Fruit fly (Drosophila melanogaster) whole organism, wandering third instar larva: Measurements from ENCODE around the gene CG14551.

Experiments used
- Abd-B ChIP-seq: fragments of >200 bp; optimal IDR thresholded peaks from 2 replicates; lab custom pipeline; 2017; ENCODE audit warnings: missing biosample characterization, missing genetic modification characterization
- CG32264 ChIP-seq: fragments of 200-800 bp; sonication (Bioruptor generic); optimal IDR thresholded peaks from 2 replicates; lab custom pipeline; 2016; ENCODE audit warnings: missing biosample characterization, missing genetic modification characterization
- CG9705 ChIP-seq: fragments of 200-800 bp; sonication (Bioruptor generic); optimal IDR thresholded peaks from 2 replicates; lab custom pipeline; 2018; ENCODE audit warnings: missing biosample characterization, mild to moderate bottlenecking, missing genetic modification characterization
- CrebA ChIP-seq: fragments of 200-800 bp; sonication (Bioruptor generic); optimal IDR thresholded peaks from 2 replicates; lab custom pipeline; 2016; ENCODE audit warnings: missing biosample characterization, mild to moderate bottlenecking, missing genetic modification characterization, borderline replicate concordance
- Dfd ChIP-seq: fragments of >200 bp; optimal IDR thresholded peaks from 2 replicates; lab custom pipeline; 2017; ENCODE audit warnings: missing biosample characterization, missing genetic modification characterization
- Dif ChIP-seq: fragments of 200-275, 200-300 bp; sonication (Bioruptor generic); optimal IDR thresholded peaks from 2 replicates; lab custom pipeline; 2018; ENCODE audit warnings: missing biosample characterization, missing genetic modification characterization; ENCODE audit not compliant: partially characterized antibody
- GATAd ChIP-seq: sonication (Bioruptor generic); optimal IDR thresholded peaks from 2 replicates; lab custom pipeline; 2016; ENCODE audit warnings: missing biosample characterization, missing genetic modification characterization
- HLH106 ChIP-seq: fragments of 200-800 bp; optimal IDR thresholded peaks from 3 replicates; lab custom pipeline; 2019; ENCODE audit warnings: missing biosample characterization, mild to moderate bottlenecking, missing genetic modification characterization, moderate library complexity
- Hnf4 ChIP-seq: fragments of 200-800 bp; sonication (Bioruptor generic); optimal IDR thresholded peaks from 2 replicates; lab custom pipeline; 2016; ENCODE audit warnings: missing biosample characterization, mild to moderate bottlenecking, missing genetic modification characterization
- Hr78 ChIP-seq: fragments of >200 bp; optimal IDR thresholded peaks from 2 replicates; lab custom pipeline; 2017; ENCODE audit warnings: missing biosample characterization, missing genetic modification characterization
- Hr83 ChIP-seq: fragments of 200-300 bp; sonication (Bioruptor generic); optimal IDR thresholded peaks from 2 replicates; lab custom pipeline; 2016; ENCODE audit warnings: missing biosample characterization, mild to moderate bottlenecking, missing genetic modification characterization, moderate library complexity; ENCODE audit not compliant: poor library complexity, severe bottlenecking
- Jra ChIP-seq: sonication (Bioruptor generic); optimal IDR thresholded peaks from 2 replicates; lab custom pipeline; 2016; ENCODE audit warnings: missing biosample characterization, missing genetic modification characterization
- Mio ChIP-seq: sonication (Bioruptor generic); optimal IDR thresholded peaks from 2 replicates; lab custom pipeline; 2016; ENCODE audit warnings: missing biosample characterization, missing genetic modification characterization
- Myc ChIP-seq: fragments of >200 bp; optimal IDR thresholded peaks from 2 replicates; lab custom pipeline; 2017
- N ChIP-seq: fragments of >200 bp; optimal IDR thresholded peaks from 2 replicates; lab custom pipeline; 2018; ENCODE audit warnings: missing biosample characterization, missing external identifiers, missing genetic modification characterization
- OdsH ChIP-seq: fragments of 200-800 bp; sonication (Bioruptor generic); optimal IDR thresholded peaks from 2 replicates; lab custom pipeline; 2016; ENCODE audit warnings: missing biosample characterization, mild to moderate bottlenecking, missing genetic modification characterization
- Rel ChIP-seq, 2 experiments: fragments of 200-800 bp; sonication (Bioruptor generic) in 1 of 2; optimal IDR thresholded peaks; 2 replicates in 1 of 2; 3 replicates in 1 of 2; lab custom pipeline; 2016 to 2019; ENCODE audit warnings: mild to moderate bottlenecking in 2 of 2, missing biosample characterization in 2 of 2, missing genetic modification characterization in 2 of 2, moderate library complexity in 1 of 2
- Sp1 ChIP-seq: fragments of 200-800 bp; sonication (Bioruptor generic); optimal IDR thresholded peaks from 3 replicates; lab custom pipeline; 2019; ENCODE audit warnings: missing biosample characterization, mild to moderate bottlenecking, missing genetic modification characterization, moderate library complexity
- Vsx2 ChIP-seq: fragments of 200-300, 225-300 bp; sonication (Bioruptor generic); optimal IDR thresholded peaks from 2 replicates; lab custom pipeline; 2018; ENCODE audit warnings: missing biosample characterization, missing genetic modification characterization; ENCODE audit not compliant: partially characterized antibody
- br ChIP-seq: fragments of 200-800 bp; sonication (Bioruptor generic); optimal IDR thresholded peaks from 2 replicates; lab custom pipeline; 2016; ENCODE audit warnings: missing biosample characterization, missing genetic modification characterization
- brk ChIP-seq: fragments of 200-800 bp; sonication (Bioruptor generic); optimal IDR thresholded peaks from 2 replicates; lab custom pipeline; 2016; ENCODE audit warnings: missing biosample characterization, mild to moderate bottlenecking, missing genetic modification characterization
- dl ChIP-seq, 2 experiments: fragments of 175-275, 200-275 bp in 1 of 2; fragments of 200-275 bp in 1 of 2; sonication (Bioruptor generic); optimal IDR thresholded peaks; lab custom pipeline; 2018; ENCODE audit warnings: mild to moderate bottlenecking in 2 of 2, missing biosample characterization in 2 of 2, missing genetic modification characterization in 2 of 2, moderate library complexity in 2 of 2; ENCODE audit not compliant: partially characterized antibody in 2 of 2, insufficient read depth in 1 of 2
- dmrt93B ChIP-seq: fragments of 200-800 bp; sonication (Bioruptor generic); optimal IDR thresholded peaks from 2 replicates; lab custom pipeline; 2018; ENCODE audit warnings: missing biosample characterization, mild to moderate bottlenecking, missing genetic modification characterization
- dsf ChIP-seq: sonication (Bioruptor generic); optimal IDR thresholded peaks from 2 replicates; lab custom pipeline; 2016; ENCODE audit warnings: missing biosample characterization, missing genetic modification characterization, borderline replicate concordance
- ey ChIP-seq: fragments of 200-800 bp; sonication (Bioruptor generic); optimal IDR thresholded peaks from 2 replicates; lab custom pipeline; 2016; ENCODE audit warnings: missing biosample characterization, missing genetic modification characterization
- foxo ChIP-seq, 2 experiments: fragments of 200-800 bp; sonication (Bioruptor generic); optimal IDR thresholded peaks; 2 replicates in 1 of 2; 3 replicates in 1 of 2; lab custom pipeline; 2016 to 2017; ENCODE audit warnings: missing biosample characterization in 2 of 2, missing genetic modification characterization in 2 of 2
- fru ChIP-seq: fragments of 200-800 bp; sonication (Bioruptor generic); optimal IDR thresholded peaks from 3 replicates; lab custom pipeline; 2016; ENCODE audit warnings: missing biosample characterization, mild to moderate bottlenecking, missing genetic modification characterization
- h ChIP-seq: fragments of 200-800 bp; sonication (Bioruptor generic); optimal IDR thresholded peaks from 3 replicates; lab custom pipeline; 2016; ENCODE audit warnings: missing biosample characterization, mild to moderate bottlenecking, missing genetic modification characterization
- jim ChIP-seq: fragments of 175-275, 200-325 bp; sonication (Bioruptor generic); optimal IDR thresholded peaks from 2 replicates; lab custom pipeline; 2016; ENCODE audit warnings: missing biosample characterization, mild to moderate bottlenecking, missing genetic modification characterization
- lola ChIP-seq: fragments of >200 bp; optimal IDR thresholded peaks from 2 replicates; lab custom pipeline; 2017; ENCODE audit warnings: missing biosample characterization, missing genetic modification characterization
- pan ChIP-seq: fragments of >200 bp; optimal IDR thresholded peaks from 2 replicates; lab custom pipeline; 2017
- psq ChIP-seq: fragments of 200-800 bp; sonication (Bioruptor generic); optimal IDR thresholded peaks from 3 replicates; lab custom pipeline; 2017; ENCODE audit warnings: missing biosample characterization, mild to moderate bottlenecking, missing genetic modification characterization, moderate library complexity
- rgr ChIP-seq: fragments of 200-800 bp; sonication (Bioruptor generic); optimal IDR thresholded peaks from 3 replicates; lab custom pipeline; 2016; ENCODE audit warnings: missing biosample characterization, mild to moderate bottlenecking, missing genetic modification characterization
- sage ChIP-seq: fragments of 200-800 bp; sonication (Bioruptor generic); optimal IDR thresholded peaks from 2 replicates; lab custom pipeline; 2016; ENCODE audit warnings: missing biosample characterization, mild to moderate bottlenecking, missing genetic modification characterization
- sv ChIP-seq: fragments of 200-800 bp; sonication (Bioruptor generic); optimal IDR thresholded peaks from 3 replicates; lab custom pipeline; 2016; ENCODE audit warnings: missing biosample characterization, missing genetic modification characterization
- tai ChIP-seq: sonication (Bioruptor generic); optimal IDR thresholded peaks from 2 replicates; lab custom pipeline; 2016; ENCODE audit warnings: missing biosample characterization, missing genetic modification characterization
- usp ChIP-seq: fragments of >200 bp; optimal IDR thresholded peaks from 2 replicates; lab custom pipeline; 2017; ENCODE audit warnings: missing biosample characterization, missing genetic modification characterization
- woc ChIP-seq: sonication (Bioruptor generic); optimal IDR thresholded peaks from 2 replicates; lab custom pipeline; 2016; ENCODE audit warnings: missing biosample characterization, mild to moderate bottlenecking, missing genetic modification characterization

Gene CG14551

DNA sequence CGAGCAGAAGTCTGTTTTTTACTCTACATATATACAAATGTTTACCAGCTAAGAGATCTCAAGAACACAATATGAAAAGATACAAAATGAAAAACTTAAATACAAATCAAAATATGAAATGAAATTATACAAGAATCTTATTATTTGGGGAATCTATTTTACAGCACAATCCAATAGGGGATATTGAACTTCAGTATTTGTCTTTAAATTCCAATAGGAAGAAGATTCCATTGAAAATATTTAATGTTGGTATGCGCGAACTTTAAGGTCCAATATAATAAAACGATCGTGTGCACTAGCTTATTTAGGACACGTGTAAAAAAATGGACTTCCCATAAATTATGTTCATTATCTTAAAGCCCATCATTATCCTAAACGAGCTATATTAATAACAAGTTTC is 24.9 kb downstream of the CG14551 start:
- TF ChIP-seq Abd-B (no peak), Jra (GFP tag; lab: Kevin White, UChicago) (no peak), jim (GFP tag; lab: Kevin White, UChicago) (no peak), rgr (GFP tag; lab: Kevin White, UChicago) (no peak), HLH106 (tag; lab: Kevin White, UChicago) (no peak), OdsH (GFP tag; lab: Kevin White, UChicago) (no peak), dmrt93B (no peak), Mio (GFP tag; lab: Kevin White, UChicago) (no peak), sage (GFP tag; lab: Kevin White, UChicago) (no peak)
- TF ChIP-seq, all 38 proteins: peak for 0

DNA sequence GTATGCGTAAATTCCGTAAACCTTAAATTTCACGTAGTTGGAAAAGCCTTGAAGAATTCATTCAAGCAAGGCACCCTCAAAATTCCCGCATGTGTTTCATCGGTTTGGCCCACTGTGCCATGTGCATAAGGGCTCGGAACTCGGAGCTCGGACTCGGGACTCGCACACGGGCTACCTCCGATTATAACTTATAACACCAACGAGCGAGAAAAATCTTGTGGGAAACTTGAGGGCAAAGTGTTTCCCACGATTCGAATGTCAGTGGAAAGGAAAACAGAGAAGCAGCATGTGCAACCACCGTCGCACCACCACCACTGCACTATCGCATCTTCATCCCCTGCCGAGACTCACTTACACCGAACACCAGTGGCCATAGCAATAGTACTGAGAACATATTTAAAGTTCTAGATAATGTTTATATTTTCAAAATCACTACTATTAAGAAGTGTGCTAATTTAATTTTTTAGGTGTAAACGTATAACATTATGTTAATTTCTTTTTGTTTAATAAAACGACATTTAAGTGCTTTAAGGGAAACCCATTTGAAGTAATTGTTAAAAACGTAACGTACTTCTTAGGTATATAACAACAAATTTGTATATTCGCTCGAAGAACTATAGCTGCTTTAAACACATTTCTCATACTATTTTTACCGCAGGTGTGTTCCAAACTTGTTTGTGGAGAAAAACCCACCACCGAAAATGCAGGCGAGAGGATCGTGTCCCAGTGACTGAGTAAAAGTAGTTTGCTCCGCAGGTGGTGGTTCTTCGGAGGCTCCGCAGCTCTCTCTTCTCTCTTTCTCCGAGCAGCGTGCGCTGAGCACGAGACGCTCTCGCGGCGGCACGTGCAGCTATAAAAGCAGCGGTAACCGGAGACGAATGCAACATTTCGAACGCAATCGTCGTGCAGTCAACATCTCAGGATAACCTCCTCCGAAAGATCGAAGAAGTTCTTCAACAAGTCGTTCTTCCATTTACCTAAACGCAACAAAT is 26.4 kb downstream of the CG14551 start:
- TF ChIP-seq Sp1 (GFP tag; lab: Kevin White, UChicago) (peak; percentile 97), foxo (GFP tag; optimal IDR thresholded peaks at IDR 0.05; lab: Kevin White, UChicago) (peak in 1 of 2 experiments; percentile 91), jim (GFP tag; lab: Kevin White, UChicago) (no peak), dmrt93B (peak; percentile 87), br (GFP tag; lab: Kevin White, UChicago) (peak; percentile 90), fru (peak; percentile 96), GATAd (no peak), tai (GFP tag; lab: Kevin White, UChicago) (peak; percentile 76), OdsH (GFP tag; lab: Kevin White, UChicago) (peak; percentile 91), Myc (lab: Kevin White, UChicago) (no peak), N (GFP tag; lab: Kevin White, UChicago) (no peak), h (GFP tag; lab: Kevin White, UChicago) (peak; percentile 93), dl (GFP tag; optimal IDR thresholded peaks at IDR 0.05; lab: Kevin White, UChicago; ENCODE audit: insufficient read depth in 1 of 2, partially characterized antibody in 2 of 2) (peak; percentile 31 to 48), Rel (GFP tag; optimal IDR thresholded peaks at IDR 0.05; lab: Kevin White, UChicago) (no peak), Rel (tag; optimal IDR thresholded peaks at IDR 0.05; lab: Kevin White, UChicago) (peak; percentile 54), Vsx2 (GFP tag; lab: Kevin White, UChicago) (peak; percentile 18), lola (no peak), Hnf4 (GFP tag; lab: Kevin White, UChicago) (peak; percentile 71), Jra (GFP tag; lab: Kevin White, UChicago) (peak; percentile 80), ey (GFP tag; lab: Kevin White, UChicago) (peak; percentile 88), CG9705 (GFP tag; lab: Kevin White, UChicago) (peak; percentile 84), Dfd (GFP tag; lab: Kevin White, UChicago) (peak; percentile 73), Abd-B (no peak), sage (GFP tag; lab: Kevin White, UChicago) (peak; percentile 61), CG32264 (GFP tag; lab: Kevin White, UChicago) (peak; percentile 75), Dif (GFP tag; lab: Kevin White, UChicago) (peak; percentile 71), pan (no peak), Hr83 (no peak), woc (GFP tag; lab: Kevin White, UChicago) (peak; percentile 93), HLH106 (tag; lab: Kevin White, UChicago) (peak; percentile 94), brk (GFP tag; lab: Kevin White, UChicago) (peak; percentile 85), Hr78 (GFP tag; lab: Kevin White, UChicago) (no peak), sv (GFP tag; lab: Kevin White, UChicago) (peak; percentile 72), psq (GFP tag; lab: Kevin White, UChicago) (peak; percentile 88), dsf (GFP tag; lab: Kevin White, UChicago) (peak; percentile 55), rgr (GFP tag; lab: Kevin White, UChicago) (peak; percentile 86), Mio (GFP tag; lab: Kevin White, UChicago) (no peak), CrebA (GFP tag; lab: Kevin White, UChicago) (no peak), usp (GFP tag; lab: Kevin White, UChicago) (no peak)
